Worm (Caenorhabditis elegans): Measurements from ENCODE around the gene dnj-8.

DNA sequence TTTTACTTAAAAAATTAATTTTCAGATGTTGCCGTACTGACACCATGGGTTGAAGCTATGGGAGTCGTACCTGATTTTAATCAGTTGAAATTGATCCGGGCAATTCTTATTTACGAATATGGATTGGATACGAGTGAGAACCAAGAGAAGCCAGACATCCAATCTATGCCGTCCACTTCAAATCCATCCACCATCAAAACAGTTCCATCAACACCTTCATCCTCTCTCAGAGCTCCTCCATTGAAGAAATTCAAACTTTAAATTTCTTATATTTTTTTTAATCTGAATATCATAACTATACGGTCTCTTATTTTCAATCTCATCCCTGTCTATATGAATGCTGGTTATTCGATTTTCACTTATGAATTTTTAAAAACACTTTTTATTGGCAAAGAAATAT lies 39.0 kb downstream of the dnj-8 start:
- TF ChIP-seq skn-1 (tag; optimal IDR thresholded peaks at IDR 0.05), result no peak
- TF ChIP-seq nhr-76 (tag; optimal IDR thresholded peaks at IDR 0.05), result no peak
- no peak for TF ChIP-seq aly-2 (tag; optimal IDR thresholded peaks at IDR 0.05)
- no peak for TF ChIP-seq hlh-30 (tag; optimal IDR thresholded peaks at IDR 0.05; ENCODE audit: insufficient read depth)
- TF ChIP-seq hmg-1.1 (GFP tag; IDR thresholded peaks at IDR 0.05), result no peak
- no peak for TF ChIP-seq snpc-4 (tag; optimal IDR thresholded peaks at IDR 0.05)
- no peak for TF ChIP-seq Y105C5A.15 (GFP tag; IDR thresholded peaks at IDR 0.05)
- no peak for TF ChIP-seq zag-1 (tag; optimal IDR thresholded peaks at IDR 0.05)
- TF ChIP-seq ztf-11 (tag; optimal IDR thresholded peaks at IDR 0.05), result no peak
